Fruit fly (Drosophila melanogaster) whole organism, prepupa: ENCODE results near the gene CtBP.

Experiments used
- Blimp-1 ChIP-seq: fragments of 200-800 bp; sonication (Bioruptor generic); optimal IDR thresholded peaks from 3 replicates; lab custom pipeline; 2017; ENCODE audit warnings: missing biosample characterization, missing genetic modification characterization, mild to moderate bottlenecking, moderate library complexity, missing genetic modification reagents
- CG10631 ChIP-seq: fragments of 200-800 bp; sonication (Bioruptor generic); optimal IDR thresholded peaks from 2 replicates; lab custom pipeline; 2016; ENCODE audit warnings: missing biosample characterization, missing genetic modification characterization
- CG11294 ChIP-seq: fragments of 200-800 bp; sonication (Bioruptor generic); IDR thresholded peaks from 2 replicates; pipeline ENCODE4 v1.3.6; 2022; ENCODE audit warnings: missing biosample characterization, missing genetic modification characterization
- CG11902 ChIP-seq: fragments of 200-800 bp; sonication (Bioruptor generic); optimal IDR thresholded peaks from 3 replicates; lab custom pipeline; 2016; ENCODE audit warnings: missing biosample characterization, missing genetic modification characterization
- CG15336 ChIP-seq: fragments of 200-800 bp; sonication (Bioruptor generic); IDR thresholded peaks from 2 replicates; pipeline ENCODE4 v1.3.6; 2022; ENCODE audit warnings: missing biosample characterization, missing genetic modification characterization
- CG16779 ChIP-seq: fragments of 200-800 bp; sonication (Bioruptor generic); optimal IDR thresholded peaks from 3 replicates; lab custom pipeline; 2017; ENCODE audit warnings: missing biosample characterization, mild to moderate bottlenecking, missing genetic modification characterization
- CG3032 ChIP-seq: fragments of 200-800 bp; optimal IDR thresholded peaks from 2 replicates; lab custom pipeline; 2019; ENCODE audit warnings: missing biosample characterization, mild to moderate bottlenecking, missing genetic modification characterization, moderate library complexity
- CG31627 ChIP-seq: fragments of 200-800 bp; sonication (Bioruptor generic); optimal IDR thresholded peaks from 3 replicates; lab custom pipeline; 2016; ENCODE audit warnings: missing biosample characterization, missing genetic modification characterization
- CG3919 ChIP-seq: fragments of 200-800 bp; sonication (Bioruptor generic); optimal IDR thresholded peaks from 3 replicates; lab custom pipeline; 2016; ENCODE audit warnings: missing biosample characterization, missing genetic modification characterization
- CG4318 ChIP-seq: fragments of 200-800 bp; sonication (Bioruptor generic); optimal IDR thresholded peaks from 3 replicates; lab custom pipeline; 2017; ENCODE audit warnings: missing biosample characterization, mild to moderate bottlenecking, missing genetic modification characterization
- CG6163 ChIP-seq: fragments of 200-800 bp; sonication (Bioruptor generic); IDR thresholded peaks from 3 replicates; pipeline ENCODE4 v1.3.6; 2022; ENCODE audit warnings: missing biosample characterization, missing genetic modification characterization
- CG6792 ChIP-seq: fragments of 200-800 bp; sonication (Bioruptor generic); optimal IDR thresholded peaks from 3 replicates; lab custom pipeline; 2016; ENCODE audit warnings: missing biosample characterization, missing genetic modification characterization
- CG6808 ChIP-seq: fragments of 200-800 bp; sonication (Bioruptor generic); optimal IDR thresholded peaks from 3 replicates; lab custom pipeline; 2017; ENCODE audit warnings: missing biosample characterization, missing genetic modification characterization, mild to moderate bottlenecking, moderate library complexity, missing genetic modification reagents
- CG6854 ChIP-seq: fragments of 200-800 bp; sonication (Bioruptor generic); optimal IDR thresholded peaks from 2 replicates; lab custom pipeline; 2017; ENCODE audit warnings: missing biosample characterization, mild to moderate bottlenecking, missing genetic modification characterization
- CG7368 ChIP-seq: fragments of 200-800 bp; sonication (Bioruptor generic); optimal IDR thresholded peaks from 3 replicates; lab custom pipeline; 2016; ENCODE audit warnings: missing biosample characterization, missing genetic modification characterization
- CG8319 ChIP-seq: fragments of 200-800 bp; sonication (Bioruptor generic); optimal IDR thresholded peaks from 3 replicates; lab custom pipeline; 2016; ENCODE audit warnings: missing biosample characterization, missing genetic modification characterization
- CG9139 ChIP-seq: fragments of 200-800 bp; sonication (Bioruptor generic); optimal IDR thresholded peaks from 3 replicates; lab custom pipeline; 2017; ENCODE audit warnings: missing biosample characterization, mild to moderate bottlenecking, missing genetic modification characterization
- Eip75B ChIP-seq: fragments of 200-800 bp; sonication (Bioruptor generic); optimal IDR thresholded peaks from 3 replicates; lab custom pipeline; 2016; ENCODE audit warnings: missing biosample characterization, missing genetic modification characterization
- Eip93F ChIP-seq: fragments of 200-800 bp; sonication (Bioruptor generic); optimal IDR thresholded peaks from 2 replicates; lab custom pipeline; 2016; ENCODE audit warnings: missing biosample characterization, mild to moderate bottlenecking, missing genetic modification characterization
- Ets21C ChIP-seq: fragments of 200-800 bp; sonication (Bioruptor generic); optimal IDR thresholded peaks from 3 replicates; lab custom pipeline; 2016; ENCODE audit warnings: missing biosample characterization, missing genetic modification characterization
- Hr39 ChIP-seq: fragments of 200-800 bp; sonication (Bioruptor generic); optimal IDR thresholded peaks from 2 replicates; lab custom pipeline; 2016; ENCODE audit warnings: missing biosample characterization, missing genetic modification characterization
- Hr4 ChIP-seq: fragments of 200-800 bp; sonication (Bioruptor generic); optimal IDR thresholded peaks from 3 replicates; lab custom pipeline; 2016; ENCODE audit warnings: missing biosample characterization, missing genetic modification characterization
- OdsH ChIP-seq: fragments of 200-800 bp; sonication (Bioruptor generic); optimal IDR thresholded peaks from 3 replicates; lab custom pipeline; 2016; ENCODE audit warnings: missing biosample characterization, missing genetic modification characterization
- Sox102F ChIP-seq: fragments of 200-800 bp; sonication (Bioruptor generic); optimal IDR thresholded peaks from 2 replicates; lab custom pipeline; 2016; ENCODE audit warnings: missing biosample characterization, mild to moderate bottlenecking, missing genetic modification characterization
- Sox15 ChIP-seq: fragments of 200-800 bp; sonication (Bioruptor generic); optimal IDR thresholded peaks from 3 replicates; lab custom pipeline; 2016; ENCODE audit warnings: missing biosample characterization, missing genetic modification characterization
- cyc ChIP-seq: fragments of 200-800 bp; sonication (Bioruptor generic); optimal IDR thresholded peaks from 3 replicates; lab custom pipeline; 2016; ENCODE audit warnings: missing biosample characterization, missing genetic modification characterization
- eg ChIP-seq: fragments of 200-800 bp; sonication (Bioruptor generic); IDR thresholded peaks from 3 replicates; pipeline ENCODE4 v1.3.6; 2022; ENCODE audit warnings: missing biosample characterization, missing genetic modification characterization
- esn ChIP-seq: fragments of 200-800 bp; sonication (Bioruptor generic); optimal IDR thresholded peaks from 2 replicates; lab custom pipeline; 2016; ENCODE audit warnings: missing biosample characterization, mild to moderate bottlenecking, missing genetic modification characterization, moderate library complexity
- fd85E ChIP-seq: fragments of 200-800 bp; sonication (Bioruptor generic); optimal IDR thresholded peaks from 3 replicates; lab custom pipeline; 2016; ENCODE audit warnings: missing biosample characterization, missing genetic modification characterization
- fkh ChIP-seq: fragments of 200-800 bp; sonication (Bioruptor generic); optimal IDR thresholded peaks from 3 replicates; lab custom pipeline; 2017; ENCODE audit warnings: missing biosample characterization, mild to moderate bottlenecking, missing genetic modification characterization, moderate library complexity
- pdm3 ChIP-seq: fragments of 200-800 bp; sonication (Bioruptor generic); optimal IDR thresholded peaks from 3 replicates; lab custom pipeline; 2016; ENCODE audit warnings: missing biosample characterization, missing genetic modification characterization
- salr ChIP-seq, 2 experiments: fragments of 200-800 bp; sonication (Bioruptor generic); optimal IDR thresholded peaks; 3 replicates each; lab custom pipeline; 2016 to 2018; ENCODE audit warnings: missing biosample characterization in 2 of 2, missing genetic modification characterization in 2 of 2, mild to moderate bottlenecking in 1 of 2
- svp ChIP-seq: fragments of 200-800 bp; sonication (Bioruptor generic); peaks from one replicate; lab custom pipeline; 2016; ENCODE audit warnings: missing biosample characterization, missing genetic modification characterization
- topi ChIP-seq: fragments of 200-800 bp; sonication (Bioruptor generic); optimal IDR thresholded peaks from 3 replicates; lab custom pipeline; 2016; ENCODE audit warnings: missing biosample characterization, missing genetic modification characterization

Gene CtBP

DNA sequence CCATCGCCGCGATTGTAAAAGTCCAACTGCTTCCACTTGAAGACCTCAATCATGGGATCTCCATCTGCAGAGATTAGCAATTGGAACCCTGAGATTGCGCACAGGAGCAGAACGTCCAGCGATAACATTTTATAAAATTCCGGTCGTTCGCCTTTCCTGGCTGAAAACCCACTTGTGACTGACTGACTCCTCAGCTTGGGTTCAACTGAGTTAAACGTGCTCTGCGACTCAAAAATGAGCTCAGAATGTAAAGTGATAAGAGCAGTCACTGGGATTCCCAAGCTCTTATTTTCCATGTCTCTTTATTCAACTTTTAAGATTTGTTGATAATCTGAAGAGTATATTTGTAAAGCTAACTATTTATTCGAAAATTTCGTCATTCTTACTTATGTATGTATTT, 18.4 kb upstream of the CtBP start, which contains the start of gene yellow-f:
TSS of gene yellow-f (minus strand) at position 184 of the 400 bp plus-strand sequence.
- TF ChIP-seq Eip93F (GFP tag; lab: Kevin White, UChicago) (no peak), Ets21C (GFP tag; lab: Kevin White, UChicago) (no peak), Hr4 (GFP tag; lab: Kevin White, UChicago) (no peak), fd85E (no peak), svp (GFP tag; lab: Kevin White, UChicago) (peak; percentile 98)

DNA sequence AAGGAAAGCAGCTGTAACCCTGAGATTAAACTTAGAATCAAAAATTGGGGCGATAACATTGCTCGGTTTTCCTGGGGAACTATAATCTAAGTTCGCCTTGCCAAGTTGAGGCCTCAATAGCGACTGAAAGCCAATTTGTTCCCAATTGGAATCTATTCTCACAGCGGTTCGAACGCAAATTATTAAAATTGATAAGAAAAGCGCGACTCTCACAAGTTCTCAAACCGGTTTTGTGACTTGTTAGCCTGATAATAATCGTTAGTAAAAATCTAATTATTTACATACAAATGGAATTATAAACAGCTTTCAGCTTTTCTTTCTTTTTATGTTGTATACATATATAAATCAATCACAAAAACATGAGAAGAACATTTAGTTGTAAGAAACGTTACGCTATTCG, 16.4 kb upstream of the CtBP start, which contains the start of gene yellow-f2:
TSS of gene yellow-f2 (minus strand) at position 101 of the 400 bp plus-strand sequence.
- no peak for TF ChIP-seq CG6792 (GFP tag; lab: Kevin White, UChicago)
- TF ChIP-seq CG11902 (GFP tag; lab: Kevin White, UChicago), result no peak
- no peak for TF ChIP-seq CG9139 (GFP tag; lab: Kevin White, UChicago)
- TF ChIP-seq fkh (GFP tag; lab: Kevin White, UChicago), result no peak
- no peak for TF ChIP-seq CG7368 (GFP tag; lab: Kevin White, UChicago)
- no peak for TF ChIP-seq CG8319
- no peak for TF ChIP-seq salr (GFP tag; optimal IDR thresholded peaks at IDR 0.05; lab: Kevin White, UChicago)
- TF ChIP-seq, all 60 proteins: peak for 0

DNA sequence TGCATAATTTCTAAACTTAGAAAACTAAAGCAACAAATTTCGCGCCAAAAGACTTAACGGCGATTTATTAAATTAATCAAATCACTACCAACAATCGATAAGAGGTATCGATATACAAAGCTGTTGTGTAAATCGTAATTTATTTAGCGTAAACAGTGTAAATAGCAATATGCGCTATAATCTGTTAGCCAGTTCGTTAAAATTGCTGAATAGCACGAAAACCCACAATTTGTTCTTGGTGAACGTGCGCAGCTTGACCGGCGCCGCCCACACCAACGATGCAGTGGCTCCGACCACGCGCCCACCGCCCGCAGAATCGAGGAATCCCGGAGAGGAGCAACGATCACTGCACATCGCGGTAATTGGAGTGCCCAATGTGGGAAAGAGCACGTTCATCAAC, 15.9 kb upstream of the CtBP start, which contains the start of gene CG7488:
TSS of gene CG7488 (plus strand) at position 99 of the 400 bp plus-strand sequence.
- TF ChIP-seq Sox15 (GFP tag; lab: Kevin White, UChicago) (no peak), Hr39 (GFP tag; lab: Kevin White, UChicago) (no peak), fkh (GFP tag; lab: Kevin White, UChicago) (no peak), CG3919 (no peak), salr (GFP tag; optimal IDR thresholded peaks at IDR 0.05; lab: Kevin White, UChicago) (no peak), CG3032 (tag; lab: Kevin White, UChicago) (no peak), CG6163 (GFP tag; lab: Robert Waterston, UW) (no peak), Eip75B (GFP tag; lab: Kevin White, UChicago) (no peak), Sox102F (no peak), pdm3 (GFP tag; lab: Kevin White, UChicago) (no peak), Blimp-1 (no peak), svp (GFP tag; lab: Kevin White, UChicago) (no peak)

DNA sequence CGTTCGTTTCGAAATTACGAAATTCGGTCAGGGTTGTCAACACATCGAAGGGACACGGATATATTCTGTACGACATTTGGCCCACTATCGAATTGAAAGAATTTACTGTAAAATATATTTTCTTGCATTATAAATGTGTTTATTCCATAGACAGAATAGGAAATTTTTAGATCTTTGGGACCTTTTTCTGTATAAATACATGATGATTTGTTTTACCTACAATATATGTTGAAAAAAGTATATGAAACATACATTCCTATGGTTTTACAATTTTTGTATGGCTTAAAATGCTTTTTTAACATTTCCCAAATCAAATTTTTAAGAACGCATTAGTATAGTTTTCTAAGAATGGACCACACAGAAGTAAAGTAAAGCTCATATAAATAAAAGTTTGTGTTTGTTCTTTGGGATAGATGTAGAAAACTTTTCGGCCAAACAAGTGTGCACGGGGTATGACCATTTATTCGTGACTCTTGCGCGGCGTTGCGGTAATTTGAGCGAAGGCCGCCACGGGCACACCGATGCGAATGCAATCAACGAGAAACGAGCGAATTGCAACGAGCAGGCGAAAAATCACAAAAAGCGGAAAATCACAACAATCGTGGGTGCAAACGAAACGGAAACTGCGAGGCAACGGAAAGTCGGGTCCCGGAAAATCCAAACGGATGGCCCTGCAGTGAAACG, 13.8 kb upstream of the CtBP start, which contains the start of the genes CG17327, CG44194 and CG7518:
TSS of gene CG17327 (minus strand) at position 177 of the 684 bp plus-strand sequence.
TSS of gene CG44194 (minus strand) at position 177 of the 684 bp plus-strand sequence.
TSS of gene CG7518 (plus strand) at position 540 of the 684 bp plus-strand sequence.
- TF ChIP-seq Hr4 (GFP tag; lab: Kevin White, UChicago) (no peak), CG3032 (tag; lab: Kevin White, UChicago) (peak; percentile 25), esn (GFP tag; lab: Kevin White, UChicago) (peak; percentile 27), CG8319 (no peak), CG31627 (GFP tag; lab: Kevin White, UChicago) (peak; percentile 1), cyc (GFP tag; lab: Kevin White, UChicago) (peak; percentile 22)

dm6 chr3R:12998234-12998591, 13.2 kb upstream of the CtBP start:
- TF ChIP-seq CG6854, result peak; percentile 42
- TF ChIP-seq CG11294 (GFP tag; lab: Robert Waterston, UW), result no peak

- TF ChIP-seq CG16779 (tag; lab: Kevin White, UChicago), result no peak
- TF ChIP-seq CG3032 (tag; lab: Kevin White, UChicago), result no peak
- TF ChIP-seq Hr4 (GFP tag; lab: Kevin White, UChicago), result no peak
- no peak for TF ChIP-seq eg
- no peak for TF ChIP-seq Sox15 (GFP tag; lab: Kevin White, UChicago)
- TF ChIP-seq OdsH (GFP tag; lab: Kevin White, UChicago), result no peak
- TF ChIP-seq Blimp-1, result no peak
- TF ChIP-seq CG4318 (GFP tag; lab: Kevin White, UChicago), result no peak
- TF ChIP-seq CG6808 (GFP tag; lab: Kevin White, UChicago), result no peak
- no peak for TF ChIP-seq CG11294 (GFP tag; lab: Robert Waterston, UW)
- no peak for TF ChIP-seq CG31627 (GFP tag; lab: Kevin White, UChicago)
- TF ChIP-seq Eip93F (GFP tag; lab: Kevin White, UChicago), result no peak
- TF ChIP-seq Ets21C (GFP tag; lab: Kevin White, UChicago), result no peak
- TF ChIP-seq CG15336 (GFP tag; lab: Robert Waterston, UW), result no peak
- no peak for TF ChIP-seq CG10631
- TF ChIP-seq topi, result no peak
- TF ChIP-seq Hr39 (GFP tag; lab: Kevin White, UChicago), result no peak
Observed at dm6 chr3R:13009595-13009994, 1.9 kb upstream of the CtBP start, which contains the start of gene CG11656. Gene CG11656 (plus strand): TSS chr3R:13009895.
